Worm (Caenorhabditis elegans) whole organism, mixed stage, embryonic: ENCODE results near the gene noah-2.

Experiments used
- M03D4.4 ChIP-seq: sonication (generic microtip); optimal IDR thresholded peaks from 2 replicates; lab custom pipeline; 2017; ENCODE audit warnings: mild to moderate bottlenecking, missing genetic modification characterization, missing compliant biosample characterization
- bed-3 ChIP-seq: fragments of 200-800 bp; sonication (Bioruptor generic); optimal IDR thresholded peaks from 3 replicates; lab custom pipeline; 2018; ENCODE audit warnings: mild to moderate bottlenecking, missing genetic modification characterization, moderate library complexity, missing compliant biosample characterization
- blmp-1 ChIP-seq: fragments of 150-350 bp; optimal IDR thresholded peaks from 2 replicates; lab custom pipeline; 2014; ENCODE audit warnings: missing biosample characterization, missing genetic modification characterization
- ceh-39 ChIP-seq: fragments of 150-350 bp; optimal IDR thresholded peaks from 2 replicates; lab custom pipeline; 2014; ENCODE audit warnings: missing biosample characterization, missing genetic modification characterization
- ceh-43 ChIP-seq: fragments of 200-800 bp; sonication (Bioruptor generic); optimal IDR thresholded peaks from 2 replicates; lab custom pipeline; 2018; ENCODE audit warnings: mild to moderate bottlenecking, missing genetic modification characterization, moderate library complexity, missing compliant biosample characterization
- ces-1 ChIP-seq: fragments of 150-350 bp; optimal IDR thresholded peaks from 2 replicates; lab custom pipeline; 2014; ENCODE audit warnings: missing biosample characterization, missing genetic modification reagents, missing genetic modification characterization
- cnd-1 ChIP-seq: fragments of 200-800 bp; sonication (Bioruptor generic); optimal IDR thresholded peaks from 2 replicates; lab custom pipeline; 2018; ENCODE audit warnings: mild to moderate bottlenecking, missing genetic modification characterization, missing compliant biosample characterization
- elt-1 ChIP-seq: sonication (generic microtip); optimal IDR thresholded peaks from 2 replicates; lab custom pipeline; 2017; ENCODE audit warnings: missing genetic modification characterization, mild to moderate bottlenecking, missing compliant biosample characterization, antibody characterized with exemption, moderate library complexity, borderline replicate concordance; ENCODE audit not compliant: insufficient read depth
- elt-3 ChIP-seq: fragments of 150-350 bp; optimal IDR thresholded peaks from 2 replicates; lab custom pipeline; 2014; ENCODE audit warnings: missing biosample characterization, missing genetic modification characterization
- flh-1 ChIP-seq: fragments of 200-800 bp; sonication (Bioruptor generic); optimal IDR thresholded peaks from 2 replicates; lab custom pipeline; 2018; ENCODE audit warnings: mild to moderate bottlenecking, missing genetic modification characterization, moderate library complexity, missing compliant biosample characterization
- ham-2 ChIP-seq: fragments of 200-800 bp; sonication (Bioruptor generic); optimal IDR thresholded peaks from 2 replicates; lab custom pipeline; 2018; ENCODE audit warnings: mild to moderate bottlenecking, missing genetic modification characterization, missing compliant biosample characterization
- hlh-1 ChIP-seq: fragments of 150-350 bp; optimal IDR thresholded peaks from 2 replicates; lab custom pipeline; 2014; ENCODE audit warnings: missing biosample characterization, missing genetic modification reagents, missing genetic modification characterization
- lin-13 ChIP-seq: fragments of 150-350 bp; optimal IDR thresholded peaks from 2 replicates; lab custom pipeline; 2014; ENCODE audit warnings: missing biosample characterization, missing genetic modification characterization
- lin-32 ChIP-seq: fragments of 200-800 bp; sonication (Bioruptor generic); optimal IDR thresholded peaks from 2 replicates; lab custom pipeline; 2018; ENCODE audit warnings: mild to moderate bottlenecking, missing genetic modification characterization, missing compliant biosample characterization
- lsy-2 ChIP-seq: fragments of 150-350 bp; optimal IDR thresholded peaks from 2 replicates; lab custom pipeline; 2014; ENCODE audit warnings: missing biosample characterization, missing genetic modification characterization
- mab-5 ChIP-seq: fragments of 150-350 bp; optimal IDR thresholded peaks from 2 replicates; lab custom pipeline; 2014; ENCODE audit warnings: missing biosample characterization, missing genetic modification characterization
- mep-1 ChIP-seq: fragments of 150-350 bp; optimal IDR thresholded peaks from 2 replicates; lab custom pipeline; 2017; ENCODE audit warnings: missing biosample characterization, missing genetic modification reagents, missing genetic modification characterization, inconsistent platforms
- nhr-12 ChIP-seq: fragments of 150-350 bp; optimal IDR thresholded peaks from 2 replicates; lab custom pipeline; 2014; ENCODE audit warnings: missing biosample characterization, missing genetic modification characterization
- nhr-2 ChIP-seq: fragments of 150-350 bp; optimal IDR thresholded peaks from 2 replicates; lab custom pipeline; 2014; ENCODE audit warnings: missing biosample characterization, missing genetic modification characterization
- nhr-237 ChIP-seq: fragments of 150-350 bp; optimal IDR thresholded peaks from 2 replicates; lab custom pipeline; 2014; ENCODE audit warnings: missing biosample characterization, missing genetic modification characterization
- nhr-28 ChIP-seq: fragments of 150-350 bp; optimal IDR thresholded peaks from 2 replicates; lab custom pipeline; 2014; ENCODE audit warnings: missing biosample characterization, missing genetic modification characterization
- nhr-76 ChIP-seq: sonication (generic microtip); optimal IDR thresholded peaks from 2 replicates; lab custom pipeline; 2017; ENCODE audit warnings: missing biosample characterization, missing genetic modification characterization
- pha-4 ChIP-seq: fragments of 150-350 bp; optimal IDR thresholded peaks from 2 replicates; lab custom pipeline; 2018; ENCODE audit warnings: missing biosample characterization, missing genetic modification reagents, missing genetic modification characterization
- sem-2 ChIP-seq: fragments of 200-800 bp; sonication (Bioruptor generic); optimal IDR thresholded peaks from 2 replicates; lab custom pipeline; 2018; ENCODE audit warnings: mild to moderate bottlenecking, missing genetic modification characterization, missing compliant biosample characterization
- snpc-4 ChIP-seq: fragments of 150-350 bp; optimal IDR thresholded peaks from 2 replicates; lab custom pipeline; 2014; ENCODE audit warnings: missing biosample characterization, missing genetic modification characterization
- tbx-8 ChIP-seq: fragments of 200-800 bp; sonication (Bioruptor generic); optimal IDR thresholded peaks from 2 replicates; lab custom pipeline; 2018; ENCODE audit warnings: mild to moderate bottlenecking, missing genetic modification characterization, moderate library complexity, missing compliant biosample characterization
- unc-120 ChIP-seq: sonication (generic microtip); optimal IDR thresholded peaks from 2 replicates; lab custom pipeline; 2017; ENCODE audit warnings: missing genetic modification characterization, missing compliant biosample characterization; ENCODE audit not compliant: poor library complexity, severe bottlenecking
- unc-39 ChIP-seq: fragments of 150-350 bp; optimal IDR thresholded peaks from 2 replicates; lab custom pipeline; 2014; ENCODE audit warnings: missing biosample characterization, missing genetic modification characterization
- unc-62 ChIP-seq: fragments of 150-350 bp; optimal IDR thresholded peaks from 2 replicates; lab custom pipeline; 2014; ENCODE audit warnings: missing biosample characterization, missing genetic modification reagents, missing genetic modification characterization
- zip-8 ChIP-seq: fragments of 150-350 bp; optimal IDR thresholded peaks from 2 replicates; lab custom pipeline; 2014; ENCODE audit warnings: missing biosample characterization, missing genetic modification characterization
- ztf-11 ChIP-seq: fragments of 150-350 bp; optimal IDR thresholded peaks from 2 replicates; lab custom pipeline; 2014; ENCODE audit warnings: missing biosample characterization, missing genetic modification characterization

Gene noah-2

DNA sequence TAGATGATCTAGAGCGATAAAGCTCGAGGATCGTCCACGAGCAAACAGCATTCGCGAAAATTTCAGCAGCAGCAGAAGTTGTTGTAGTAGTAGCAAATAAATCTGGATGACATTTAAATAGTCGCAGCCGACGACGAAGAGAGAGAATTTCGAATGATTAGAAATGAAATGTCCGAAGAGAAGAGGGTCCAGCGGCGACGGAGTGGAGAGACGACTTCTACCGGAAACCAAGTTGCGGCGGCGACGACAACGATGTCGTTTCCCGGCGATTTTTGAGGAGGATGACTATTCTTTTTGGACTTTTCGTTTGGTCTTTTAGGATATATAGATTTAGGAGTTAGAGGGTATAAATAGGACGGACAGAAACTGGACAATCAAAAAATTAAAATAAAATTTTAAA, 24.7 kb upstream of the noah-2 start:
- TF ChIP-seq nhr-2 (tag; lab: Kevin White, UChicago) (no peak), tbx-8 (no peak)

DNA sequence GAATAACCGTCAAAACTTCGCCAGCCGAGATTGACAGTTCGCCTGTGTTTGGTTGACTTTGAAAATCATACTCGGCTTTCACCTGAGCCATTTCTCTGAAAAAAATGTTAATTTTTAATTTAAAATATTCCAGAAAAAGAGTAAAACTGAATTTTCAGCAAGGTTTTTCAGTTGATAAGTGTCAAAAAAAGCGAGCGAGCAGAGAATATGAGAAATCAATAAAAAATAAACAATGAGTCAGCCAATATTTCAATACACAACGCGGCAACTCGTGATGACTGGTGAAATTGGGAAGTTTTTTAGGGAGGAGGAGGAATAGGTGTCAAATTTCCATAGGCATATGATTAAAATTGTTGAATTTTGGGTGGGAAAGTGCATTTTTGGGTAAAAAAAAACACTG, 21.3 kb upstream of the noah-2 start, which contains the start of gene lst-4:
Gene lst-4, minus strand, starts transcription at position 101 of the 400 bp plus-strand sequence.
- no peak for TF ChIP-seq nhr-28 (tag; lab: Kevin White, UChicago)
- TF ChIP-seq ztf-11 (tag; lab: Kevin White, UChicago): no peak
- no peak for TF ChIP-seq unc-39 (tag; lab: Kevin White, UChicago)
- TF ChIP-seq sem-2: no peak
- TF ChIP-seq ceh-39: no peak

DNA sequence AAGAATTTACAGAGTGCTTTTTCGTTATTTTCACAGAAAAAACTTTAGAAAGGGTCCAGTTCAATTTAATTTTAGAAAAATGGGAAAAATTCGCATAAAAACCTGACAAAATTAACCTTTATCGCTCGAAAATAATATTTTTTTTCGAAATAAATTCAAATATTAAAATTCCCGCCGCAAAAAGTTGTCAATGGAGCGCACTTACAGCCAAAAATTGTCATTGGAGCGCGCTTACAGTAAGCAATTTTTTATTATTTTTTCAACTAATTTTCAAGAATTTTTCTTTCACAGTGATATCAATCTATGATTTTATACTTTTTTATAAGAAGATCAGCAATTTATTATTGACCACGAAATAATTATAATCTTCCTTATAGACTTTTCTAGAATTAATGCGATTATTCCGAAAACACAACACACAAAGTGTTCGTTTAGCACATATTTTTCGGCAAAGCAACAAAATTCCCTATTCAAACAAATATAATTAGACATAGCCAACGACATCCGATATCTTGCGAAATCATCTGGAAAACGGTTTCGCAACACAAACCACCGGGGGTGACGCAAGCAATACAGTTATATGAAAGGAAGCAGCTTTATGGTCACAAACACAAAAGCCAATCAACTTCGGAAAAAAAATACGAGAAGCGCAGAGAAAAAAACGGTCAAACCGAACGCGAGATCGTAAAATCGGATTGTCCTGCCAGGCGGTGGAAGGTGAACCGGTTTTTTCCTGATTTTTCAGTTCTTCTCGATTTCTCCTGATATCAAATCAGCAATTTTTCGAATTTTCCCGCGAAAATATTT, 20.7 kb upstream of the noah-2 start:
- peak; percentile 25 for TF ChIP-seq zip-8
- TF ChIP-seq ztf-11 (tag; lab: Kevin White, UChicago): no peak
- TF ChIP-seq nhr-12: no peak
- TF ChIP-seq ham-2 (GFP tag; lab: Kevin White, UChicago): peak; percentile 80
- no peak for TF ChIP-seq mep-1
- peak; percentile 45 for TF ChIP-seq elt-1 (tag; lab: Kevin White, UChicago)
- TF ChIP-seq unc-39 (tag; lab: Kevin White, UChicago): no peak
- TF ChIP-seq, all 35 proteins: peak for 3

DNA sequence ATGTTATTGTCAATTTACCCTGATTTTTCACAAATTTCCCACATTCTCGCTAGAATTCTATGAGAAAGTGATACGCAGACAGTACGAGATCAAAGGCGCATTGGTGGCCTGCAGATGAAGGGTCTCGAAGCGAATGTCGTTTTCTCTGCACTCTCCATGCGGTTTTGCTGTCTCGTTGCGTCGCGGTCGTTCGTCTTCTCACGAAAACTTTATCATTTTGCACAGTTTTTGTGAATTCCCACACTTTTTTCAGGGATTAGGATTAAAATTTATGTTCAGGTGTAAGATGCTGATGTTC, 20.1 kb upstream of the noah-2 start:
- TF ChIP-seq unc-62 (GFP tag; lab: Kevin White, UChicago): no peak
- no peak for TF ChIP-seq nhr-76 (tag; lab: Kevin White, UChicago)
- TF ChIP-seq bed-3 (GFP tag; lab: Kevin White, UChicago): no peak
- TF ChIP-seq ceh-39: peak; percentile 79
- no peak for TF ChIP-seq tbx-8
- peak; percentile 66 for TF ChIP-seq nhr-237 (tag; lab: Kevin White, UChicago)
- TF ChIP-seq snpc-4 (tag; lab: Kevin White, UChicago): no peak
- no peak for TF ChIP-seq ceh-43
- TF ChIP-seq lsy-2: peak; percentile 82
- no peak for TF ChIP-seq unc-120 (tag; lab: Kevin White, UChicago)
- TF ChIP-seq ces-1 (GFP tag; lab: Kevin White, UChicago): peak; percentile 68
- peak; percentile 91 for TF ChIP-seq lin-13 (tag; lab: Kevin White, UChicago)
- TF ChIP-seq zip-8: no peak
- no peak for TF ChIP-seq elt-1 (tag; lab: Kevin White, UChicago)
- TF ChIP-seq M03D4.4 (tag; lab: Kevin White, UChicago): no peak
- no peak for TF ChIP-seq sem-2
- no peak for TF ChIP-seq mab-5 (tag; lab: Kevin White, UChicago)
- TF ChIP-seq ham-2 (GFP tag; lab: Kevin White, UChicago): no peak
- no peak for TF ChIP-seq cnd-1
- peak; percentile 95 for TF ChIP-seq pha-4
- TF ChIP-seq hlh-1: peak; percentile 31
- no peak for TF ChIP-seq ztf-11 (tag; lab: Kevin White, UChicago)
- no peak for TF ChIP-seq nhr-12
- TF ChIP-seq elt-3 (tag; lab: Kevin White, UChicago): no peak
- no peak for TF ChIP-seq lin-32
- TF ChIP-seq flh-1 (GFP tag; lab: Kevin White, UChicago): no peak
- TF ChIP-seq mep-1: peak; percentile 86

DNA sequence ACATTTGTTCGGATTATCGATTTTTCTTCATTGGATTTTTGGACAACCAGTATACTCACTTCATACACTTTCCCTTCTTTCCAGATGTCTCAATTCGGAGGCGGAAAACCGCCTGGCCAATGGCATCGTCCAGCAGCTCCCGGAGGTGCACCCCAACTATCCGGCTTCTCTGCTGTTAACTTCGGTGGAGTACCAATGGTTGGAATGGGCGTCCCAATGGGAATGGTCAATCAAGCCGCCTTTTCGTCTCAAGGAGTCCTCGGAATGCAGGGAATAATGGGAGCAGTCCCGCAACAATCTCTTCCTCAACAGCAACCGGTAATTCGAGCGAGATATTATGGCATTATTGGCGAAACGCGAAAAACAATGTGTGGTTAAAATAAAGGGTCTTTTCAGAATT, 19.6 kb upstream of the noah-2 start, which contains the start of gene ccar-1:
Gene ccar-1, plus strand, starts transcription at position 83 of the 400 bp plus-strand sequence.
- TF ChIP-seq lin-32: peak; percentile 19
- TF ChIP-seq blmp-1 (tag; lab: Kevin White, UChicago): no peak
